Worm (Caenorhabditis elegans) whole organism, L2 larva: ENCODE data around the gene msp-31.

Experiments
- C34F6.9 ChIP-seq: fragments of 150-350 bp; optimal IDR thresholded peaks from 2 replicates; lab custom pipeline; 2014; ENCODE audit warnings: missing biosample characterization, missing genetic modification characterization
- F13H6.1 ChIP-seq: sonication (generic microtip); optimal IDR thresholded peaks from 2 replicates; lab custom pipeline; 2016; ENCODE audit warnings: missing genetic modification characterization, missing compliant biosample characterization
- R02D3.7 ChIP-seq: fragments of 150-350 bp; optimal IDR thresholded peaks from 2 replicates; lab custom pipeline; 2014; ENCODE audit warnings: missing biosample characterization, missing genetic modification characterization
- Y55F3AM.14 ChIP-seq: fragments of 200-800 bp; sonication (Bioruptor generic); optimal IDR thresholded peaks from 2 replicates; lab custom pipeline; 2018; ENCODE audit warnings: mild to moderate bottlenecking, missing genetic modification characterization, missing compliant biosample characterization
- ZK546.5 ChIP-seq: sonication (generic microtip); optimal IDR thresholded peaks from 2 replicates; lab custom pipeline; 2017; ENCODE audit warnings: missing biosample characterization, missing genetic modification characterization
- aly-2 ChIP-seq: fragments of 150-350 bp; optimal IDR thresholded peaks from 2 replicates; lab custom pipeline; 2014; ENCODE audit warnings: missing biosample characterization, missing genetic modification characterization
- blmp-1 ChIP-seq: sonication (generic microtip); optimal IDR thresholded peaks from 2 replicates; lab custom pipeline; 2017; ENCODE audit warnings: missing genetic modification characterization, mild to moderate bottlenecking, missing compliant biosample characterization, antibody characterized with exemption, moderate library complexity; ENCODE audit not compliant: insufficient read depth
- ceh-16 ChIP-seq: fragments of 150-350 bp; optimal IDR thresholded peaks from 2 replicates; lab custom pipeline; 2014; ENCODE audit warnings: missing biosample characterization, missing genetic modification characterization
- crh-2 ChIP-seq: sonication (generic microtip); optimal IDR thresholded peaks from 2 replicates; lab custom pipeline; 2017; ENCODE audit warnings: missing biosample characterization, missing genetic modification characterization
- dmd-4 ChIP-seq: sonication (generic microtip); optimal IDR thresholded peaks from 2 replicates; lab custom pipeline; 2017; ENCODE audit warnings: missing biosample characterization, missing genetic modification characterization
- elt-1 ChIP-seq: fragments of 150-350 bp; optimal IDR thresholded peaks from 2 replicates; lab custom pipeline; 2014; ENCODE audit warnings: missing biosample characterization, missing genetic modification characterization
- elt-3 ChIP-seq: sonication (generic microtip); optimal IDR thresholded peaks from 2 replicates; lab custom pipeline; 2017; ENCODE audit warnings: missing biosample characterization, missing genetic modification characterization
- fos-1 ChIP-seq: fragments of 150-350 bp; optimal IDR thresholded peaks from 2 replicates; lab custom pipeline; 2014; ENCODE audit warnings: missing biosample characterization, missing genetic modification characterization
- gmeb-1 ChIP-seq: fragments of 150-350 bp; optimal IDR thresholded peaks from 2 replicates; lab custom pipeline; 2014; ENCODE audit warnings: missing biosample characterization, missing genetic modification characterization
- lin-11 ChIP-seq: fragments of 150-350 bp; sonication (generic microtip); optimal IDR thresholded peaks from 2 replicates; lab custom pipeline; 2014; ENCODE audit warnings: missing biosample characterization, missing genetic modification characterization, inconsistent platforms, mixed read lengths
- lin-13 ChIP-seq: fragments of 150-350 bp; optimal IDR thresholded peaks from 2 replicates; lab custom pipeline; 2014; ENCODE audit warnings: missing biosample characterization, missing genetic modification reagents, missing genetic modification characterization
- lsy-2 ChIP-seq, 2 experiments: fragments of 150-350 bp in 1 of 2; sonication (generic microtip) in 1 of 2; optimal IDR thresholded peaks; 2 replicates each; lab custom pipeline; 2014 to 2017; ENCODE audit warnings: missing biosample characterization in 2 of 2, missing genetic modification characterization in 2 of 2
- mdl-1 ChIP-seq, 2 experiments: fragments of 150-350 bp in 1 of 2; sonication (generic microtip) in 1 of 2; optimal IDR thresholded peaks; 2 replicates each; lab custom pipeline; 2017; ENCODE audit warnings: missing biosample characterization in 2 of 2, missing genetic modification characterization in 2 of 2
- nhr-12 ChIP-seq: fragments of 150-350 bp; optimal IDR thresholded peaks from 2 replicates; lab custom pipeline; 2014; ENCODE audit warnings: missing biosample characterization, missing genetic modification characterization
- nhr-129 ChIP-seq: fragments of 150-350 bp; optimal IDR thresholded peaks from 2 replicates; lab custom pipeline; 2014; ENCODE audit warnings: missing biosample characterization, missing genetic modification characterization
- nhr-23 ChIP-seq: fragments of 150-350 bp; optimal IDR thresholded peaks from 2 replicates; lab custom pipeline; 2014; ENCODE audit warnings: missing biosample characterization, missing genetic modification reagents, missing genetic modification characterization
- nhr-25 ChIP-seq: fragments of 150-350 bp; sonication (generic microtip); optimal IDR thresholded peaks from 3 replicates; lab custom pipeline; 2014; ENCODE audit warnings: missing biosample characterization, missing genetic modification characterization
- nhr-6 ChIP-seq: fragments of 150-350 bp; optimal IDR thresholded peaks from 2 replicates; lab custom pipeline; 2014; ENCODE audit warnings: missing biosample characterization, missing genetic modification characterization
- peb-1 ChIP-seq: fragments of 150-350 bp; optimal IDR thresholded peaks from 2 replicates; lab custom pipeline; 2014; ENCODE audit warnings: missing biosample characterization, missing genetic modification characterization
- skn-1 ChIP-seq: sonication (generic microtip); optimal IDR thresholded peaks from 2 replicates; lab custom pipeline; 2017; ENCODE audit warnings: missing biosample characterization, missing genetic modification characterization
- sma-3 ChIP-seq: sonication (generic microtip); optimal IDR thresholded peaks from 2 replicates; lab custom pipeline; 2016; ENCODE audit warnings: missing genetic modification reagents, missing genetic modification characterization, missing compliant biosample characterization
- sma-9 ChIP-seq, 2 experiments: fragments of 150-350 bp in 1 of 2; sonication (generic microtip) in 1 of 2; optimal IDR thresholded peaks; 2 replicates each; lab custom pipeline; 2014 to 2016; ENCODE audit warnings: missing genetic modification characterization in 2 of 2, mild to moderate bottlenecking in 1 of 2, missing biosample characterization in 1 of 2, missing compliant biosample characterization in 1 of 2, missing genetic modification reagents in 1 of 2, moderate library complexity in 1 of 2
- unc-55 ChIP-seq: fragments of 150-350 bp; sonication (generic microtip); optimal IDR thresholded peaks from 3 replicates; lab custom pipeline; 2014; ENCODE audit warnings: missing biosample characterization, missing genetic modification reagents, missing genetic modification characterization
- unc-62 ChIP-seq: fragments of 150-350 bp; optimal IDR thresholded peaks from 2 replicates; lab custom pipeline; 2014; ENCODE audit warnings: missing biosample characterization, missing genetic modification reagents, missing genetic modification characterization
- zag-1 ChIP-seq: fragments of 150-350 bp; optimal IDR thresholded peaks from 2 replicates; lab custom pipeline; 2014; ENCODE audit warnings: missing biosample characterization, missing genetic modification characterization
- ztf-1 ChIP-seq: fragments of 200-800 bp; sonication (Bioruptor generic); conservative IDR thresholded peaks from 2 replicates; pipeline ENCODE4 v1.3.6; 2022; ENCODE audit warnings: missing genetic modification characterization, missing compliant biosample characterization
- ztf-11 ChIP-seq: sonication (generic microtip); optimal IDR thresholded peaks from 2 replicates; lab custom pipeline; 2017; ENCODE audit warnings: missing biosample characterization, missing genetic modification characterization
- ztf-4 ChIP-seq: fragments of 150-350 bp; optimal IDR thresholded peaks from 2 replicates; lab custom pipeline; 2014; ENCODE audit warnings: missing biosample characterization, missing genetic modification characterization

The msp-31 gene

DNA sequence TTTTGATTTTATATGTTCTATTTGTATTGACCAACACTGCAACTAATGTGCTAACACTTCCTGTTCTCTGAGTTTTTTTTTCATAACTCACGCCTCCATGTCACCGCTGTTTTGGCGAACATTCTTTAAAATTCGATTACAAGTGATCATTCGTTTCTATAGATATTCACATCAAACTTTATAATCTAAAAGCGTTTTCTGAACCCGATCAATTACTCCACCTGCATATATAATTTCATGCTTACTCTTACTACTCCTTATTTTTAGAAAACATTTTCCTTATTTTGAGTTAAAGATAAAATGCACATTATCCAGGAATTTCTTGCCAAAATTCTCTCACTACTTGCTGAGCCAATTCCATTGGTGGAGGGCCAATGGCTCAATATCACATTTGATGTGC, 30.4 kb downstream of the msp-31 start, which contains the start of gene R05F9.7:
R05F9.7 (plus strand) TSS at position 301 of the 400 bp plus-strand sequence.
- TF ChIP-seq ztf-4 (tag; lab: Kevin White, UChicago) = no peak
- TF ChIP-seq zag-1 = no peak
- TF ChIP-seq sma-3 (GFP tag; lab: Kevin White, UChicago) = no peak
- TF ChIP-seq ceh-16 (tag; lab: Kevin White, UChicago) = no peak
- TF ChIP-seq dmd-4 (tag; lab: Kevin White, UChicago) = no peak
- TF ChIP-seq nhr-12 = no peak
- no peak for TF ChIP-seq fos-1
- no peak for TF ChIP-seq ZK546.5 (tag; lab: Kevin White, UChicago)
- no peak for TF ChIP-seq Y55F3AM.14 (GFP tag; lab: Kevin White, UChicago)
- no peak for TF ChIP-seq mdl-1 (tag; optimal IDR thresholded peaks at IDR 0.05; lab: Kevin White, UChicago)
- no peak for TF ChIP-seq nhr-6
- TF ChIP-seq unc-62 (GFP tag; lab: Kevin White, UChicago) = no peak
- no peak for TF ChIP-seq elt-3 (tag; lab: Kevin White, UChicago)
- TF ChIP-seq lin-11 (tag; lab: Kevin White, UChicago) = no peak
- TF ChIP-seq R02D3.7 (tag; lab: Kevin White, UChicago) = no peak
- no peak for TF ChIP-seq lin-13
- TF ChIP-seq nhr-129 (tag; lab: Kevin White, UChicago) = no peak

DNA sequence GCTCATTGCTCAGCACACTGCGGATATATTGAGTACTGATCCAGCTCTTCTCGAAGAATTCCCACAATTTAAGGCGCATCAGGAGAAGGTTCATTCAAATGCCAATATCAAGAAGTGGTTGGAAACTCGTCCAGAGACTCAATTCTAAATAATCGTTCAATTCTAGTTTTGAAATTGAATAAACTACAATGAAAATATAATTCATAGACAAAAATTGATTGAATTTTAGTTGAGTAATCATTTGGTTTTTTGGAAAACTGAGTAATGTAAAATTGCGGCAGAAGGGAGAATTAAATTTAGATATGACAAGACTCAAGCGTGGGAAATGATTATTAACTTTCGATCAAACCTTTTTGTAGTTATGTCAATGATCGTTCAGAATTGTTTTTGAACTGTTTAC, 32.0 kb downstream of the msp-31 start:
- TF ChIP-seq ztf-11 (tag; lab: Kevin White, UChicago) (no peak), ztf-1 (no peak), skn-1 (tag; lab: Kevin White, UChicago) (no peak), ZK546.5 (tag; lab: Kevin White, UChicago) (no peak), nhr-129 (tag; lab: Kevin White, UChicago) (no peak), gmeb-1 (no peak), lsy-2 (tag; optimal IDR thresholded peaks at IDR 0.05; lab: Kevin White, UChicago) (no peak), blmp-1 (tag; lab: Kevin White, UChicago) (no peak), elt-1 (no peak), mdl-1 (tag; optimal IDR thresholded peaks at IDR 0.05; lab: Kevin White, UChicago) (no peak), nhr-23 (tag; lab: Kevin White, UChicago) (no peak), fos-1 (no peak), crh-2 (tag; lab: Kevin White, UChicago) (no peak), aly-2 (tag; lab: Kevin White, UChicago) (no peak), C34F6.9 (tag; lab: Kevin White, UChicago) (no peak), nhr-6 (no peak), zag-1 (no peak)

DNA sequence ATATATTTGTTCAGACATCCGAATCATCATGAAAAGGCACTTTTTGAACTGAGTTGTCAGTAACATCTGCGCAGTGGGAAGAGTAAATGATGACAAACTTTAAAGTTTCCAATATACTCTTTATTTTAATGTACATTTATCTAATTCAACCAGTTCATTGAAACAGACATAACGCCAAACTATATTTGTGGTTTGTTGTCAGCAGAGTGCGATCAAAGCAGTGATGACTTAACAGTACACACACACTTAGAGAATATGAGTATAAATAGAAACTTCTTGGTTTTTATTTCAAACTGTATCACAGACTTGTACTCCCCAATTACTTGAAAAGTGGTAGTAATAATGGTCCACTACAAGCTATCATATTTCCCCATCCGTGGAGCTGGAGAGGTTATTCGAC, 33.0 kb downstream of the msp-31 start, which contains the start of gene gst-8:
gst-8 (plus strand) TSS at position 301 of the 400 bp plus-strand sequence.
- TF ChIP-seq ztf-11 (tag; lab: Kevin White, UChicago) = no peak
- TF ChIP-seq skn-1 (tag; lab: Kevin White, UChicago) = peak; percentile 56

DNA sequence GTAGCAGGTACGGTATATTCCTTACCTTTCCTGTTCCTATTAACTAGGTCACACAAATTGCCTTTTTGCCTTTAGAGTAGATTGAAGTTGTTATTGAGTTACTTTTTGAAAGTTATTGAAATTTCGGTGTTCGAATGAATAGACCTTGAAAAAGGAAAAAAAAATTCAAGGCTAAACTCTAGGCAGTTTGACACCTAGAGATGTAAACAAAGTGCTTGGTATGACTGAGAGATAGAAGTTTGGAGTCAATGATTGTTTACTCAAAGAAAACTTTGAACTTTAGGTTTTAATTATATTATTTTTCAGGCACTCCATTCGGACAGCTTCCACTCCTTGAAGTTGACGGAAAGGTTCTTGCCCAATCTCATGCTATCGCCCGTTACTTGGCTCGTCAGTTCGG, 33.9 kb downstream of the msp-31 start:
- peak; percentile 38 for TF ChIP-seq nhr-25
- peak; percentile 1 for TF ChIP-seq crh-2 (tag; lab: Kevin White, UChicago)
- TF ChIP-seq peb-1 (tag; lab: Kevin White, UChicago) = no peak

DNA sequence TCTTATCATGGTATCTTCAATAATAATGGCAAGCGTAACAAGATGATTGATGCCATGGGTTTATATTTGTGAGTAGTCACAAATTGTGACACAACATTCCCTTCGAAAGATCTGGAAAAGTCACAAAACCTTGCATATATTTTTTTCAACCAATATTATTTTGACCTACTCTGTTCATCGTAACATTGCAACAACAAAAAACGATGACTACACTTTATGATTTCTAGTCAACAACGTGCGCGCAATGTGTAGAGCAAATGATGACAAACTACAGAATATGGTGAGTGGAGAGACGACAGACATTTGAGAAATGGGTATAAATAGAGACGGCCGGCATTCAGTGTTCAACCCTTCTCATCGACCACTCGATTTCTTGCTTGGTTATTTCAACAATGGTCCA, 34.6 kb downstream of the msp-31 start, which contains the start of gene gst-7:
gst-7 (plus strand) TSS at position 336 of the 400 bp plus-strand sequence.
- TF ChIP-seq crh-2 (tag; lab: Kevin White, UChicago) = peak; percentile 21
- TF ChIP-seq fos-1 = peak; percentile 64
- TF ChIP-seq sma-3 (GFP tag; lab: Kevin White, UChicago) = peak; percentile 61
- no peak for TF ChIP-seq peb-1 (tag; lab: Kevin White, UChicago)
- TF ChIP-seq ztf-1 = no peak
- TF ChIP-seq sma-9 (GFP tag; optimal IDR thresholded peaks at IDR 0.05; lab: Kevin White, UChicago) = peak; percentile 75
- no peak for TF ChIP-seq sma-9 (tag; optimal IDR thresholded peaks at IDR 0.05; lab: Kevin White, UChicago)
- no peak for TF ChIP-seq Y55F3AM.14 (GFP tag; lab: Kevin White, UChicago)
- TF ChIP-seq skn-1 (tag; lab: Kevin White, UChicago) = peak; percentile 94
- no peak for TF ChIP-seq lin-11 (tag; lab: Kevin White, UChicago)
- peak; percentile 26 for TF ChIP-seq nhr-129 (tag; lab: Kevin White, UChicago)
- TF ChIP-seq gmeb-1 = peak; percentile 6
- TF ChIP-seq F13H6.1 (tag; lab: Kevin White, UChicago) = peak; percentile 23
- peak; percentile 1 for TF ChIP-seq C34F6.9 (tag; lab: Kevin White, UChicago)
- no peak for TF ChIP-seq dmd-4 (tag; lab: Kevin White, UChicago)
- TF ChIP-seq unc-55 (GFP tag; lab: Kevin White, UChicago) = peak; percentile 15
- TF ChIP-seq nhr-25 = peak; percentile 62
